Worm (Caenorhabditis elegans) whole organism, young adult: Measurements from ENCODE around the gene F16F9.4.

Source experiments
- F52B5.7 ChIP-seq: sonication (generic microtip); optimal IDR thresholded peaks from 2 replicates; lab custom pipeline; 2016; ENCODE audit warnings: mild to moderate bottlenecking, missing genetic modification characterization, missing compliant biosample characterization
- akir-1 ChIP-seq: fragments of 200-800 bp; sonication (Bioruptor generic); optimal IDR thresholded peaks from 2 replicates; lab custom pipeline; 2018; ENCODE audit warnings: mild to moderate bottlenecking, missing genetic modification characterization, moderate library complexity, missing compliant biosample characterization
- aptf-3 ChIP-seq: fragments of 200-800 bp; sonication (Bioruptor generic); IDR thresholded peaks from 2 replicates; pipeline ENCODE4 v1.3.6; 2022; ENCODE audit warnings: missing genetic modification characterization, missing compliant biosample characterization
- attf-5 ChIP-seq: fragments of 200-800 bp; sonication (Bioruptor generic); optimal IDR thresholded peaks from 2 replicates; lab custom pipeline; 2018; ENCODE audit warnings: mild to moderate bottlenecking, missing genetic modification characterization, missing compliant biosample characterization
- ceh-27 ChIP-seq: fragments of 200-800 bp; sonication (Bioruptor generic); optimal IDR thresholded peaks from 2 replicates; lab custom pipeline; 2018; ENCODE audit warnings: mild to moderate bottlenecking, missing genetic modification characterization, moderate library complexity, missing compliant biosample characterization
- egl-44 ChIP-seq: fragments of 200-800 bp; sonication (Bioruptor generic); IDR thresholded peaks from 2 replicates; pipeline ENCODE4 v1.3.6; 2022; ENCODE audit warnings: missing genetic modification reagents, missing genetic modification characterization, missing compliant biosample characterization
- lin-35 ChIP-seq, 3 experiments: fragments of 150-350 bp in 2 of 3; sonication (generic microtip) in 1 of 3; optimal IDR thresholded peaks; 2 replicates each; lab custom pipeline; 2014 to 2018; ENCODE audit warnings: missing biosample characterization in 3 of 3, missing genetic modification characterization in 3 of 3, missing genetic modification reagents in 3 of 3
- madf-8 ChIP-seq: fragments of 200-800 bp; sonication (Bioruptor generic); conservative IDR thresholded peaks from 2 replicates; pipeline ENCODE4 v1.3.6; 2022; ENCODE audit warnings: missing genetic modification reagents, missing genetic modification characterization, missing compliant biosample characterization
- sdz-38 ChIP-seq: sonication (generic microtip); optimal IDR thresholded peaks from 2 replicates; lab custom pipeline; 2016; ENCODE audit warnings: missing genotype, missing genetic modification characterization, missing compliant biosample characterization
- snpc-1.3 ChIP-seq: sonication (generic microtip); optimal IDR thresholded peaks from 2 replicates; lab custom pipeline; 2017; ENCODE audit warnings: missing genetic modification characterization, mild to moderate bottlenecking, missing compliant biosample characterization, antibody characterized with exemption, moderate library complexity, missing genotype, missing genetic modification reagents; ENCODE audit not compliant: insufficient read depth
- snpc-4 ChIP-seq, 5 experiments: fragments of 150-350 bp in 1 of 5; sonication (generic microtip) in 4 of 5; optimal IDR thresholded peaks; 2 replicates each; lab custom pipeline; 2014 to 2018; ENCODE audit warnings: missing genetic modification characterization in 5 of 5, missing biosample characterization in 3 of 5, antibody characterized with exemption in 2 of 5, mild to moderate bottlenecking in 2 of 5, missing compliant biosample characterization in 2 of 5, missing genotype in 2 of 5, moderate library complexity in 2 of 5, missing genetic modification reagents in 1 of 5
- unc-130 ChIP-seq: sonication (generic microtip); optimal IDR thresholded peaks from 2 replicates; lab custom pipeline; 2016; ENCODE audit warnings: missing genetic modification reagents, missing genetic modification characterization, missing compliant biosample characterization
- unc-62 ChIP-seq: fragments of 150-350 bp; optimal IDR thresholded peaks from 2 replicates; lab custom pipeline; 2014; ENCODE audit warnings: missing biosample characterization, missing genetic modification reagents, missing genetic modification characterization

- TF ChIP-seq aptf-3 = no peak
- no peak for TF ChIP-seq unc-62 (GFP tag; lab: Kevin White, UChicago)
- no peak for TF ChIP-seq lin-35 (GFP tag; optimal IDR thresholded peaks at IDR 0.05; lab: Kevin White, UChicago)
- no peak for TF ChIP-seq ceh-27
- TF ChIP-seq F52B5.7 (tag; lab: Kevin White, UChicago) = no peak
- no peak for TF ChIP-seq sdz-38 (tag; lab: Kevin White, UChicago)
- no peak for TF ChIP-seq snpc-4 (GFP tag; optimal IDR thresholded peaks at IDR 0.05; lab: Kevin White, UChicago)
- TF ChIP-seq snpc-4 (tag; optimal IDR thresholded peaks at IDR 0.05; lab: Kevin White, UChicago) = peak in 2 of 4 experiments; percentile 7 to 13
- no peak for TF ChIP-seq madf-8 (GFP tag; lab: Robert Waterston, UW)
- TF ChIP-seq akir-1 (GFP tag; lab: Kevin White, UChicago) = no peak
- TF ChIP-seq egl-44 = no peak
- no peak for TF ChIP-seq snpc-1.3 (tag; lab: Kevin White, UChicago)
- no peak for TF ChIP-seq unc-130 (GFP tag; lab: Kevin White, UChicago)
- peak; percentile 4 for TF ChIP-seq attf-5 (GFP tag; lab: Kevin White, UChicago)
These were observed 41.1 kb downstream of the F16F9.4 start, which contains the start of gene tag-123 for ce11 chrX:8422020-8422419.
